Fruit fly (Drosophila melanogaster) whole organism, embryonic: ENCODE data around the gene Hs6st.

Experiments
- CG12071 ChIP-seq: fragments of 200-800 bp; sonication (Bioruptor generic); optimal IDR thresholded peaks from 3 replicates; lab custom pipeline; 2018; ENCODE audit warnings: missing biosample characterization, mild to moderate bottlenecking, missing genetic modification characterization
- CG12219 ChIP-seq: fragments of 200-800 bp; sonication (Bioruptor generic); optimal IDR thresholded peaks from 3 replicates; lab custom pipeline; 2018; ENCODE audit warnings: missing biosample characterization, mild to moderate bottlenecking, missing genetic modification characterization
- CG12236 ChIP-seq: fragments of 200-800 bp; sonication (Bioruptor generic); optimal IDR thresholded peaks from 2 replicates; lab custom pipeline; 2016; ENCODE audit warnings: missing biosample characterization, missing genetic modification characterization
- CG13296 ChIP-seq: fragments of 200-800 bp; sonication (Bioruptor generic); optimal IDR thresholded peaks from 3 replicates; lab custom pipeline; 2018; ENCODE audit warnings: missing biosample characterization, mild to moderate bottlenecking, missing genetic modification characterization
- CG14667 ChIP-seq: fragments of 200-800 bp; sonication (Bioruptor generic); IDR thresholded peaks from 2 replicates; pipeline ENCODE4 v1.3.6; 2022; ENCODE audit warnings: missing biosample characterization, missing genetic modification characterization
- CG14710 ChIP-seq: fragments of 200-800 bp; sonication (Bioruptor generic); optimal IDR thresholded peaks from 3 replicates; lab custom pipeline; 2019; ENCODE audit warnings: missing biosample characterization, mild to moderate bottlenecking, missing genetic modification characterization, moderate library complexity
- CG16779 ChIP-seq: fragments of 200-800 bp; sonication (Bioruptor generic); IDR thresholded peaks from 2 replicates; pipeline ENCODE4 v1.3.6; 2022; ENCODE audit warnings: missing biosample characterization, missing genetic modification characterization
- CG16813 ChIP-seq: fragments of 200-800 bp; sonication (Bioruptor generic); IDR thresholded peaks from 3 replicates; pipeline ENCODE4 v1.3.6; 2022; ENCODE audit warnings: missing biosample characterization, missing genetic modification characterization; ENCODE audit not compliant: partially characterized antibody
- CG17328 ChIP-seq: fragments of 200-800 bp; sonication (Bioruptor generic); IDR thresholded peaks from 2 replicates; pipeline ENCODE4 v1.3.6; 2022; ENCODE audit warnings: missing biosample characterization, missing genetic modification characterization
- CG17912 ChIP-seq: fragments of 200-800 bp; sonication (Bioruptor generic); optimal IDR thresholded peaks from 2 replicates; lab custom pipeline; 2018; ENCODE audit warnings: missing biosample characterization, mild to moderate bottlenecking, missing genetic modification characterization
- CG2129 ChIP-seq: fragments of 200-800 bp; sonication (Bioruptor generic); IDR thresholded peaks from 2 replicates; pipeline ENCODE4 v1.3.6; 2022; ENCODE audit warnings: missing biosample characterization, missing genetic modification characterization; ENCODE audit not compliant: partially characterized antibody
- CG3838 ChIP-seq: fragments of 200-800 bp; sonication (Bioruptor generic); optimal IDR thresholded peaks from 3 replicates; lab custom pipeline; 2016; ENCODE audit warnings: missing biosample characterization, missing genetic modification characterization
- CG5180 ChIP-seq: fragments of 200-800 bp; sonication (Bioruptor generic); optimal IDR thresholded peaks from 3 replicates; lab custom pipeline; 2017; ENCODE audit warnings: missing biosample characterization, missing genetic modification characterization, mild to moderate bottlenecking, moderate library complexity, missing genetic modification reagents
- CG6254 ChIP-seq: fragments of 200-800 bp; sonication (Bioruptor generic); optimal IDR thresholded peaks from 3 replicates; lab custom pipeline; 2017; ENCODE audit warnings: mild to moderate bottlenecking, missing biosample characterization, missing genetic modification reagents, missing genetic modification characterization
- CG6765 ChIP-seq: fragments of 200-800 bp; sonication (Bioruptor generic); optimal IDR thresholded peaks from 3 replicates; lab custom pipeline; 2017; ENCODE audit warnings: missing biosample characterization, mild to moderate bottlenecking, missing genetic modification characterization
- CG7963 ChIP-seq: fragments of 200-800 bp; sonication (Bioruptor generic); IDR thresholded peaks from 3 replicates; pipeline ENCODE4 v1.3.6; 2022; ENCODE audit warnings: missing biosample characterization, missing genetic modification characterization; ENCODE audit not compliant: partially characterized antibody
- CTCF ChIP-seq: fragments of 200-800 bp; sonication (Bioruptor generic); optimal IDR thresholded peaks from 2 replicates; lab custom pipeline; 2017; ENCODE audit warnings: missing biosample characterization, mild to moderate bottlenecking, missing genetic modification characterization, moderate library complexity
- CkIIα-i1 ChIP-seq: fragments of 200-800 bp; sonication (Bioruptor generic); IDR thresholded peaks from 2 replicates; pipeline ENCODE4 v1.3.6; 2022; ENCODE audit warnings: missing biosample characterization, missing genetic modification characterization
- D ChIP-seq, 2 experiments: fragments of 200-800 bp in 1 of 2; fragments of >200 bp in 1 of 2; sonication (Bioruptor generic) in 1 of 2; optimal IDR thresholded peaks; 2 replicates in 1 of 2; 3 replicates in 1 of 2; lab custom pipeline; 2017; ENCODE audit warnings: mild to moderate bottlenecking in 1 of 2, missing biosample characterization in 1 of 2, missing genetic modification characterization in 1 of 2, missing genetic modification reagents in 1 of 2
- D19B ChIP-seq: fragments of 200-800 bp; sonication (Bioruptor generic); optimal IDR thresholded peaks from 2 replicates; lab custom pipeline; 2017; ENCODE audit warnings: missing biosample characterization, mild to moderate bottlenecking, missing genetic modification characterization
- Dip2 ChIP-seq: fragments of 200-800 bp; sonication (Bioruptor generic); IDR thresholded peaks from 2 replicates; pipeline ENCODE4 v1.3.6; 2022; ENCODE audit warnings: missing biosample characterization, missing genetic modification characterization
- Gug ChIP-seq: fragments of 200-800 bp; sonication (Bioruptor generic); IDR thresholded peaks from 4 replicates; pipeline ENCODE4 v1.3.6; 2022; ENCODE audit warnings: missing biosample characterization, missing genetic modification characterization
- HmgD ChIP-seq: fragments of 200-800 bp; sonication (Bioruptor generic); optimal IDR thresholded peaks from 3 replicates; lab custom pipeline; 2016; ENCODE audit warnings: missing biosample characterization, missing genetic modification characterization
- Mes4 ChIP-seq: fragments of 200-800 bp; sonication (Bioruptor generic); optimal IDR thresholded peaks from 2 replicates; lab custom pipeline; 2016; ENCODE audit warnings: missing biosample characterization, missing genetic modification characterization
- Myb ChIP-seq: fragments of 200-800 bp; sonication (Bioruptor generic); optimal IDR thresholded peaks from 2 replicates; lab custom pipeline; 2016; ENCODE audit warnings: missing biosample characterization, missing genetic modification characterization
- NFAT ChIP-seq: fragments of 200-800 bp; sonication (Bioruptor generic); IDR thresholded peaks from 2 replicates; pipeline ENCODE4 v1.3.6; 2022; ENCODE audit warnings: missing biosample characterization, missing genetic modification characterization
- Nf-YA ChIP-seq: fragments of 200-800 bp; sonication (Bioruptor generic); IDR thresholded peaks from 2 replicates; pipeline ENCODE4 v1.3.6; 2022; ENCODE audit warnings: missing biosample characterization, missing genetic modification characterization
- Sox100B ChIP-seq: fragments of 200-800 bp; sonication (Bioruptor generic); optimal IDR thresholded peaks from 3 replicates; lab custom pipeline; 2018; ENCODE audit warnings: missing biosample characterization, mild to moderate bottlenecking, missing genetic modification characterization
- al ChIP-seq: fragments of 200-800 bp; sonication (Bioruptor generic); IDR thresholded peaks from 2 replicates; pipeline ENCODE4 v1.3.6; 2022; ENCODE audit warnings: missing biosample characterization, missing genetic modification characterization
- ara ChIP-seq: fragments of 200-800 bp; sonication (Bioruptor generic); IDR thresholded peaks from 2 replicates; pipeline ENCODE4 v1.3.6; 2022; ENCODE audit warnings: missing biosample characterization, missing genetic modification characterization
- bowl ChIP-seq: fragments of 200-800 bp; sonication (Bioruptor generic); IDR thresholded peaks from 2 replicates; pipeline ENCODE4 v1.3.6; 2022; ENCODE audit warnings: missing biosample characterization, missing genetic modification characterization
- cato ChIP-seq: fragments of 200-800 bp; sonication (Bioruptor generic); optimal IDR thresholded peaks from 2 replicates; lab custom pipeline; 2016; ENCODE audit warnings: missing biosample characterization, missing genetic modification characterization, borderline replicate concordance
- dan ChIP-seq: fragments of 200-800 bp; sonication (Bioruptor generic); IDR thresholded peaks from 2 replicates; pipeline ENCODE4 v1.3.6; 2022; ENCODE audit warnings: missing biosample characterization, missing genetic modification characterization
- dmrt99B ChIP-seq: fragments of 200-800 bp; sonication (Bioruptor generic); optimal IDR thresholded peaks from 2 replicates; lab custom pipeline; 2018; ENCODE audit warnings: missing biosample characterization, mild to moderate bottlenecking, missing genetic modification characterization, moderate library complexity
- ems ChIP-seq: fragments of 200-800 bp; sonication (Bioruptor generic); optimal IDR thresholded peaks from 3 replicates; lab custom pipeline; 2016; ENCODE audit warnings: missing biosample characterization, missing genetic modification characterization
- esg ChIP-seq: fragments of 200-800 bp; sonication (Bioruptor generic); conservative IDR thresholded peaks from 2 replicates; pipeline ENCODE4 v1.3.6; 2022; ENCODE audit warnings: missing biosample characterization, missing genetic modification characterization
- gce ChIP-seq: fragments of 200-800 bp; sonication (Bioruptor generic); IDR thresholded peaks from 3 replicates; pipeline ENCODE4 v1.3.6; 2022; ENCODE audit warnings: missing biosample characterization, missing genetic modification characterization
- hbn ChIP-seq: fragments of 200-800 bp; sonication (Bioruptor generic); IDR thresholded peaks from 2 replicates; pipeline ENCODE4 v1.3.6; 2022; ENCODE audit warnings: missing biosample characterization, missing genetic modification characterization; ENCODE audit not compliant: partially characterized antibody
- hth ChIP-seq: fragments of >200 bp; optimal IDR thresholded peaks from 2 replicates; lab custom pipeline; 2017; ENCODE audit warnings: inconsistent platforms
- inv ChIP-seq: fragments of 200-800 bp; sonication (Bioruptor generic); IDR thresholded peaks from 2 replicates; pipeline ENCODE4 v1.3.6; 2022; ENCODE audit warnings: missing biosample characterization, missing genetic modification characterization; ENCODE audit not compliant: partially characterized antibody
- kni ChIP-seq: fragments of 200-800 bp; sonication (Bioruptor generic); optimal IDR thresholded peaks from 3 replicates; lab custom pipeline; 2017; ENCODE audit warnings: mild to moderate bottlenecking, missing biosample characterization, missing genetic modification reagents, missing genetic modification characterization
- lov ChIP-seq, 2 experiments: fragments of 200-800 bp in 1 of 2; fragments of >200 bp in 1 of 2; sonication (Bioruptor generic) in 1 of 2; IDR thresholded peaks in 1 of 2; optimal IDR thresholded peaks in 1 of 2; 2 replicates in 1 of 2; 3 replicates in 1 of 2; pipeline versions ENCODE4 v1.3.6 to Lab custom; 2017 to 2022; ENCODE audit warnings: missing biosample characterization in 1 of 2, missing genetic modification characterization in 1 of 2
- pum ChIP-seq: fragments of 200-800 bp; sonication (Bioruptor generic); optimal IDR thresholded peaks from 2 replicates; lab custom pipeline; 2016; ENCODE audit warnings: missing biosample characterization, missing genetic modification characterization
- slou ChIP-seq: fragments of 200-800 bp; sonication (Bioruptor generic); optimal IDR thresholded peaks from 3 replicates; lab custom pipeline; 2016; ENCODE audit warnings: missing biosample characterization, missing genetic modification characterization
- tup ChIP-seq: fragments of 200-800 bp; sonication (Bioruptor generic); optimal IDR thresholded peaks from 2 replicates; lab custom pipeline; 2016; ENCODE audit warnings: missing biosample characterization, mild to moderate bottlenecking, missing genetic modification characterization, moderate library complexity
- vvl ChIP-seq: fragments of 200-800 bp; sonication (Bioruptor generic); IDR thresholded peaks from 2 replicates; pipeline ENCODE4 v1.3.6; 2022; ENCODE audit warnings: missing biosample characterization, missing genetic modification characterization
- wdn ChIP-seq: fragments of 200-800 bp; sonication (Bioruptor generic); IDR thresholded peaks from 2 replicates; pipeline ENCODE4 v1.3.6; 2022; ENCODE audit warnings: missing biosample characterization, missing genetic modification characterization
- yki ChIP-seq: fragments of >200 bp; optimal IDR thresholded peaks from 3 replicates; lab custom pipeline; 2018
- zen2 ChIP-seq: fragments of 200-800 bp; sonication (Bioruptor generic); IDR thresholded peaks from 3 replicates; pipeline ENCODE4 v1.3.6; 2022; ENCODE audit warnings: missing biosample characterization, missing genetic modification characterization; ENCODE audit not compliant: partially characterized antibody

The Hs6st gene

DNA sequence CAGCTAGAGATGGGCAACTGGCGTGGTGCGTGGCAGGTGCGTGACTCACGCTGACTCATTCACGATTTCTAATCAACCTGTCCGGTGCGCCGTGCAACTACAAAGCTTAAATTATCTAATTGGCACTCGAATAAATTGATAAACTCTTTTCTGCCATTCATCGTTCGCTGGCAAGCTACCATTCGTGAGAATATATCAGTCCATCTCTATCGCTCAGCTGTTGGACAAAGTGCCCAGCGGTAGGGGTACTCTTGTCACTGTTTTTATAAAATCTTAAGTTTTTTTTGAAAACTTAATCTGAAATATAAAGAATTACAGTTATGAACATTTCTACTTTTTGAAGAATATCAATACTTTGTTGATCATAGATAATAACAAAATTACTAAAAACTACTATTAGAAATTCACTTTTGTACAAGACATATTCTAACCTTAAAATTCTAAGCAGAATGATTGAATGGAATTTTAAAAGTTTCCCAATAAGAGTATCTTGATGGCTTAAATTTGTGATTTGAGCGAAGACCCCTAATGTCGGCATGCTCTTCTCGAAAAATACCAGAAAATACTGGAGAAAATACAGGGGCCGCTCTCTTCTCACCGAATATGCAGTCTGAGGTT is 12.9 kb upstream of the Hs6st start, which contains the start of the genes PIG-L and psidin (continued):
- TF ChIP-seq ara (peak; percentile 63), Sox100B (GFP tag; lab: Kevin White, UChicago) (peak; percentile 62), ems (GFP tag; lab: Kevin White, UChicago) (peak; percentile 77), CG12236 (peak; percentile 58), CG14667 (GFP tag; lab: Robert Waterston, UW) (peak; percentile 21; the same call in 1 of the 2 replicates), CG12219 (GFP tag; lab: Kevin White, UChicago) (peak; percentile 47), Dip2 (GFP tag; lab: Robert Waterston, UW) (no peak), Myb (GFP tag; lab: Kevin White, UChicago) (peak; percentile 49), hbn (GFP tag; lab: Robert Waterston, UW) (peak; percentile 76), CG17912 (no peak), CG7963 (GFP tag; lab: Robert Waterston, UW) (peak; percentile 81), NFAT (peak; percentile 60), hth (no peak), CG3838 (GFP tag; lab: Kevin White, UChicago) (peak; percentile 71), CTCF (GFP tag; lab: Kevin White, UChicago) (no peak), CG16813 (GFP tag; lab: Robert Waterston, UW) (peak; percentile 97), dan (GFP tag; lab: Robert Waterston, UW) (no peak), gce (GFP tag; lab: Robert Waterston, UW) (peak; percentile 16; the same call in 1 of the 3 replicates), CG14710 (tag; lab: Kevin White, UChicago) (peak; percentile 84), CG16779 (GFP tag; lab: Robert Waterston, UW) (no peak), zen2 (peak; percentile 94), pum (GFP tag; lab: Kevin White, UChicago) (peak; percentile 72), yki (lab: Kevin White, UChicago) (no peak), Mes4 (peak; percentile 72), CG13296 (GFP tag; lab: Kevin White, UChicago) (peak; percentile 53), CkIIα-i1 (GFP tag; lab: Robert Waterston, UW) (no peak), CG2129 (GFP tag; lab: Robert Waterston, UW) (peak; percentile 93), D19B (GFP tag; lab: Kevin White, UChicago) (no peak), CG12071 (GFP tag; lab: Kevin White, UChicago) (no peak), al (peak; percentile 56), Nf-YA (GFP tag; lab: Robert Waterston, UW) (no peak), HmgD (GFP tag; lab: Kevin White, UChicago) (no peak), inv (peak; percentile 87), CG17328 (GFP tag; lab: Robert Waterston, UW) (peak; percentile 49), CG6254 (GFP tag; lab: Kevin White, UChicago) (peak; percentile 30), dmrt99B (tag; lab: Kevin White, UChicago) (no peak), CG6765 (GFP tag; lab: Kevin White, UChicago) (no peak), Gug (GFP tag; lab: Robert Waterston, UW) (peak; percentile 63; the same call in 2 of the 4 replicates), cato (GFP tag; lab: Kevin White, UChicago) (peak; percentile 76), tup (GFP tag; lab: Kevin White, UChicago) (no peak), CG5180 (GFP tag; lab: Kevin White, UChicago) (no peak), wdn (GFP tag; lab: Robert Waterston, UW) (peak; percentile 25; the same call in 1 of the 2 replicates), kni (GFP tag; lab: Kevin White, UChicago) (no peak), slou (GFP tag; lab: Kevin White, UChicago) (peak; percentile 44), D (optimal IDR thresholded peaks at IDR 0.05; lab: Kevin White, UChicago) (no peak), D (GFP tag; optimal IDR thresholded peaks at IDR 0.05; lab: Kevin White, UChicago) (peak; percentile 60), vvl (GFP tag; lab: Robert Waterston, UW) (peak; percentile 76), bowl (GFP tag; lab: Robert Waterston, UW) (0 out of 2 replicates have a peak, but pooled peaks have one; percentile 23), esg (GFP tag; lab: Robert Waterston, UW) (peak; percentile 67), lov (optimal IDR thresholded peaks at IDR 0.05; lab: Kevin White, UChicago) (no peak), lov (GFP tag; IDR thresholded peaks at IDR 0.05; lab: Robert Waterston, UW) (peak; percentile 41; the same call in 1 of the 3 replicates)
